Worm (Caenorhabditis elegans) whole organism, L2 larva: ENCODE data around the gene srbc-50.
"Not testable (repeated sequence)": the region's sequence is repeated elsewhere in the genome, so short reads cannot be mapped to it uniquely, and the experiment has no call there.

ENCODE experiments used
- C34F6.9 ChIP-seq: fragments of 150-350 bp; optimal IDR thresholded peaks from 2 replicates; lab custom pipeline; 2014; ENCODE audit warnings: missing biosample characterization, missing genetic modification characterization
- Y55F3AM.14 ChIP-seq: fragments of 200-800 bp; sonication (Bioruptor generic); optimal IDR thresholded peaks from 2 replicates; lab custom pipeline; 2018; ENCODE audit warnings: mild to moderate bottlenecking, missing genetic modification characterization, missing compliant biosample characterization
- alr-1 ChIP-seq: fragments of 150-350 bp; optimal IDR thresholded peaks from 2 replicates; lab custom pipeline; 2014; ENCODE audit warnings: missing biosample characterization, missing genetic modification characterization
- blmp-1 ChIP-seq: sonication (generic microtip); optimal IDR thresholded peaks from 2 replicates; lab custom pipeline; 2017; ENCODE audit warnings: missing genetic modification characterization, mild to moderate bottlenecking, missing compliant biosample characterization, antibody characterized with exemption, moderate library complexity; ENCODE audit not compliant: insufficient read depth
- ceh-16 ChIP-seq: fragments of 150-350 bp; optimal IDR thresholded peaks from 2 replicates; lab custom pipeline; 2014; ENCODE audit warnings: missing biosample characterization, missing genetic modification characterization
- ceh-82 ChIP-seq: fragments of 150-350 bp; optimal IDR thresholded peaks from 2 replicates; lab custom pipeline; 2014; ENCODE audit warnings: missing biosample characterization, missing genetic modification characterization
- crh-2 ChIP-seq: sonication (generic microtip); optimal IDR thresholded peaks from 2 replicates; lab custom pipeline; 2017; ENCODE audit warnings: missing biosample characterization, missing genetic modification characterization
- dmd-4 ChIP-seq: sonication (generic microtip); optimal IDR thresholded peaks from 2 replicates; lab custom pipeline; 2017; ENCODE audit warnings: missing biosample characterization, missing genetic modification characterization
- egl-27 ChIP-seq: sonication (generic microtip); optimal IDR thresholded peaks from 3 replicates; lab custom pipeline; 2017; ENCODE audit warnings: missing biosample characterization, missing genetic modification reagents, missing genetic modification characterization
- elt-3 ChIP-seq: sonication (generic microtip); optimal IDR thresholded peaks from 2 replicates; lab custom pipeline; 2017; ENCODE audit warnings: missing biosample characterization, missing genetic modification characterization
- fos-1 ChIP-seq: fragments of 150-350 bp; optimal IDR thresholded peaks from 2 replicates; lab custom pipeline; 2014; ENCODE audit warnings: missing biosample characterization, missing genetic modification characterization
- lin-11 ChIP-seq: fragments of 150-350 bp; sonication (generic microtip); optimal IDR thresholded peaks from 2 replicates; lab custom pipeline; 2014; ENCODE audit warnings: missing biosample characterization, missing genetic modification characterization, inconsistent platforms, mixed read lengths
- lin-13 ChIP-seq: fragments of 150-350 bp; optimal IDR thresholded peaks from 2 replicates; lab custom pipeline; 2014; ENCODE audit warnings: missing biosample characterization, missing genetic modification reagents, missing genetic modification characterization
- lin-39 ChIP-seq: fragments of 150-350 bp; optimal IDR thresholded peaks from 2 replicates; lab custom pipeline; 2014; ENCODE audit warnings: missing biosample characterization, missing genetic modification reagents, missing genetic modification characterization
- lsy-2 ChIP-seq, 2 experiments: fragments of 150-350 bp in 1 of 2; sonication (generic microtip) in 1 of 2; optimal IDR thresholded peaks; 2 replicates each; lab custom pipeline; 2014 to 2017; ENCODE audit warnings: missing biosample characterization in 2 of 2, missing genetic modification characterization in 2 of 2
- mbf-1 ChIP-seq: sonication (generic microtip); optimal IDR thresholded peaks from 2 replicates; lab custom pipeline; 2017; ENCODE audit warnings: missing biosample characterization, missing genetic modification characterization
- mdl-1 ChIP-seq, 2 experiments: fragments of 150-350 bp in 1 of 2; sonication (generic microtip) in 1 of 2; optimal IDR thresholded peaks; 2 replicates each; lab custom pipeline; 2017; ENCODE audit warnings: missing biosample characterization in 2 of 2, missing genetic modification characterization in 2 of 2
- nhr-10 ChIP-seq: sonication (generic microtip); optimal IDR thresholded peaks from 2 replicates; lab custom pipeline; 2017; ENCODE audit warnings: missing biosample characterization, missing genetic modification characterization
- nhr-12 ChIP-seq: fragments of 150-350 bp; optimal IDR thresholded peaks from 2 replicates; lab custom pipeline; 2014; ENCODE audit warnings: missing biosample characterization, missing genetic modification characterization
- nhr-129 ChIP-seq: fragments of 150-350 bp; optimal IDR thresholded peaks from 2 replicates; lab custom pipeline; 2014; ENCODE audit warnings: missing biosample characterization, missing genetic modification characterization
- nhr-23 ChIP-seq: fragments of 150-350 bp; optimal IDR thresholded peaks from 2 replicates; lab custom pipeline; 2014; ENCODE audit warnings: missing biosample characterization, missing genetic modification reagents, missing genetic modification characterization
- nhr-237 ChIP-seq: fragments of 150-350 bp; optimal IDR thresholded peaks from 2 replicates; lab custom pipeline; 2014; ENCODE audit warnings: missing biosample characterization, missing genetic modification characterization
- nhr-6 ChIP-seq: fragments of 150-350 bp; optimal IDR thresholded peaks from 2 replicates; lab custom pipeline; 2014; ENCODE audit warnings: missing biosample characterization, missing genetic modification characterization
- sem-4 ChIP-seq: fragments of 150-350 bp; optimal IDR thresholded peaks from 2 replicates; lab custom pipeline; 2014; ENCODE audit warnings: missing biosample characterization, missing genetic modification reagents, missing genetic modification characterization
- sma-3 ChIP-seq: sonication (generic microtip); optimal IDR thresholded peaks from 2 replicates; lab custom pipeline; 2016; ENCODE audit warnings: missing genetic modification reagents, missing genetic modification characterization, missing compliant biosample characterization
- sma-9 ChIP-seq, 2 experiments: fragments of 150-350 bp in 1 of 2; sonication (generic microtip) in 1 of 2; optimal IDR thresholded peaks; 2 replicates each; lab custom pipeline; 2014 to 2016; ENCODE audit warnings: missing genetic modification characterization in 2 of 2, mild to moderate bottlenecking in 1 of 2, missing biosample characterization in 1 of 2, missing compliant biosample characterization in 1 of 2, missing genetic modification reagents in 1 of 2, moderate library complexity in 1 of 2
- snpc-4 ChIP-seq: fragments of 150-350 bp; optimal IDR thresholded peaks from 2 replicates; lab custom pipeline; 2014; ENCODE audit warnings: missing biosample characterization, missing genetic modification characterization
- zag-1 ChIP-seq: fragments of 150-350 bp; optimal IDR thresholded peaks from 2 replicates; lab custom pipeline; 2014; ENCODE audit warnings: missing biosample characterization, missing genetic modification characterization
- ztf-11 ChIP-seq: sonication (generic microtip); optimal IDR thresholded peaks from 2 replicates; lab custom pipeline; 2017; ENCODE audit warnings: missing biosample characterization, missing genetic modification characterization

srbc-50 gene

ce11 chrV:15817746-15818145 is 7.0 kb downstream of the srbc-50 start, which contains the start of gene abf-3:
Gene abf-3, minus strand, starts transcription at chrV:15817846.
- no peak for TF ChIP-seq mbf-1 (tag; lab: Kevin White, UChicago)
- TF ChIP-seq nhr-12 (tag; lab: Kevin White, UChicago): no peak
- no peak for TF ChIP-seq ceh-16
- no peak for TF ChIP-seq mdl-1 (tag; optimal IDR thresholded peaks at IDR 0.05; lab: Kevin White, UChicago)
- no peak for TF ChIP-seq ztf-11 (tag; lab: Kevin White, UChicago)
- TF ChIP-seq lin-13 (GFP tag; lab: Kevin White, UChicago): no peak
- TF ChIP-seq C34F6.9: no peak
- no peak for TF ChIP-seq ceh-82 (tag; lab: Kevin White, UChicago)
- TF ChIP-seq elt-3 (tag; lab: Kevin White, UChicago): no peak
- no peak for TF ChIP-seq sma-9 (GFP tag; optimal IDR thresholded peaks at IDR 0.05; lab: Kevin White, UChicago)
- TF ChIP-seq sma-9 (tag; optimal IDR thresholded peaks at IDR 0.05; lab: Kevin White, UChicago): no peak
- no peak for TF ChIP-seq nhr-237 (tag; lab: Kevin White, UChicago)
- no peak for TF ChIP-seq Y55F3AM.14 (GFP tag; lab: Kevin White, UChicago)
- TF ChIP-seq lsy-2 (tag; optimal IDR thresholded peaks at IDR 0.05; lab: Kevin White, UChicago): no peak

ce11 chrV:15815962-15816432 is 8.8 kb downstream of the srbc-50 start, which contains the start of the genes fbxa-69 and F54B8.4:
Gene fbxa-69, minus strand, starts transcription at chrV:15815971.
Gene F54B8.4, plus strand, starts transcription at chrV:15816382.
- TF ChIP-seq blmp-1 (tag; lab: Kevin White, UChicago) (peak; percentile 40), sem-4 (tag; lab: Kevin White, UChicago) (no peak), sma-3 (GFP tag; lab: Kevin White, UChicago) (no peak), snpc-4 (tag; lab: Kevin White, UChicago) (no peak), nhr-129 (tag; lab: Kevin White, UChicago) (peak; percentile 48), sma-9 (GFP tag; optimal IDR thresholded peaks at IDR 0.05; lab: Kevin White, UChicago) (peak; percentile 22), sma-9 (tag; optimal IDR thresholded peaks at IDR 0.05; lab: Kevin White, UChicago) (no peak), mbf-1 (tag; lab: Kevin White, UChicago) (no peak), fos-1 (tag; lab: Kevin White, UChicago) (no peak), ztf-11 (tag; lab: Kevin White, UChicago) (no peak)

ce11 chrV:15811982-15812381 is 12.8 kb downstream of the srbc-50 start, which contains the start of gene nhr-282:
Gene nhr-282, plus strand, starts transcription at chrV:15812282.
- not testable (repeated sequence) for TF ChIP-seq crh-2, lin-39, nhr-6 (tag; lab: Kevin White, UChicago)
- TF ChIP-seq, all 48 proteins: peak for 0; not testable (repeated sequence) for 48

- no peak for TF ChIP-seq nhr-237 (tag; lab: Kevin White, UChicago)
Observed at ce11 chrV:15810446-15810845, 14.3 kb downstream of the srbc-50 start, which contains the start of gene F54B8.1. Gene F54B8.1, plus strand, starts transcription at chrV:15810746.

- TF ChIP-seq nhr-23 (tag; lab: Kevin White, UChicago) (no peak), lsy-2 (tag; optimal IDR thresholded peaks at IDR 0.05; lab: Kevin White, UChicago) (no peak), lin-11 (tag; lab: Kevin White, UChicago) (no peak), sem-4 (tag; lab: Kevin White, UChicago) (no peak), nhr-10 (no peak), alr-1 (tag; lab: Kevin White, UChicago) (no peak), nhr-6 (tag; lab: Kevin White, UChicago) (no peak), dmd-4 (tag; lab: Kevin White, UChicago) (no peak), ceh-16 (no peak)
Observed at ce11 chrV:15809543-15809942, 15.2 kb downstream of the srbc-50 start, which contains the start of gene srsx-36. Gene srsx-36, minus strand, starts transcription at chrV:15809643.

DNA sequence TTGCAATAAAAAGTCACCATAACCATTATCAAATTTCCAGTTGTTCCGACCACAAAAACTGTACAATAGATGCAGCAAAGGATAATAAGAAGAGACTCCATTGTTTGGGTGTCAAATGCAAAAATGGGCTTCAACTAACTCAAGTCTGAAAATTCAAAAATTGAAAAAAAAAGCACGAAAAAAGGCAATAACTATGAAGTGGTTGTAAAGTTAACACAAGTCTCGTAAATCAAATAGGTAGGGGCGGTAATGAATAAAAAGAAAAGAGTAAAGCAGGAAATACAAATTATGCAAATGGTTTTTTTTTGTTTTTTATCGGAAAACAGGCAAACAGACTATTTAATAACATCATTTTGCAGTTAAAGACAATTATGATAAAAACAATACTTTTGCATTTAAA is 17.3 kb downstream of the srbc-50 start, which contains the start of gene srsx-38:
Gene srsx-38, minus strand, starts transcription at position 101 of the 400 bp plus-strand sequence.
- TF ChIP-seq zag-1, egl-27, lin-11 (tag; lab: Kevin White, UChicago): not testable (repeated sequence)
